Worm (Caenorhabditis elegans): Measurements from ENCODE around the gene srg-3.

- TF ChIP-seq snpc-4 (tag; optimal IDR thresholded peaks at IDR 0.05): no peak
- no peak for TF ChIP-seq elt-3 (tag; optimal IDR thresholded peaks at IDR 0.05)
- TF ChIP-seq nhr-76 (tag; optimal IDR thresholded peaks at IDR 0.05): no peak
- no peak for TF ChIP-seq jun-1 (tag; optimal IDR thresholded peaks at IDR 0.05)
Observed at ce11 chrIII:6236649-6237048, 33.5 kb downstream of the srg-3 start, which contains the start of gene T12A2.21.
